Fruit fly (Drosophila melanogaster): ENCODE measurements around the gene RIOK1.

Gene RIOK1

DNA sequence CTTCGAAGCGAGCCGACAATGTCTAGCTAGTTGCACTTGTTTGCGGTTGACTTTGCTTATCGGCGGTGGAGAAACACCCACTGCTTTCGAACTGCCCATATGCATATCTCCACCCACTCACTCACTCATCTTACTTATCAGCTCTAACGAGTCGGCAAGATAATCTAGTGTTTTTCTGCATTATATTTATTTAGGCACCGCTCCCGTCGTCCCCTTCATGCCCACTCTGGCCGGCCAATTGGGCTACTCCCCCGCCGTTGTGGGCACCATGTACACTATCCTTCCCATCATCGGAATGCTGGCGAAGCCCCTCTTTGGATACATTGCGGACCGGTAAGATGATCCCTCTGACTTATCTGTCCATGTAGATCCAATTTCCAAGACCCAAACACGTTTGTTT, 37.6 kb upstream of the RIOK1 start (continued):
- TF ChIP-seq Lpt (GFP tag; optimal IDR thresholded peaks at IDR 0.05) (no peak), amos (GFP tag; IDR thresholded peaks at IDR 0.05; ENCODE audit: partially characterized antibody) (no peak)

DNA sequence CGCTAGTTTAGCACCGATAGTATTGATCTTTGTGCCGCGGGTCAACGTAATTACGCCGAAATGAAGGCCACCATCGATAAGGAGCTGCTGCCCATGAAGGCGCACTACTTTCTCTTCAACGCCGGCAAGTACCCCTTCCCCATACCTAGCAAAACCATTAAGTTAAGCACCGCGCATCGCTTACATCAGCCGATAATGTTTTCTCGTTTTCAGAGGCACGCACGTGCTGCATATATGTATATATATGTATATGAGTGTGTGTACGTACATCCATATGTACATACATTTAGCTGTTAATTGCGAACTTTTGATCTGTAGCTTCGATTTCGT, 36.2 kb upstream of the RIOK1 start:
- TF ChIP-seq Hr78 (GFP tag; optimal IDR thresholded peaks at IDR 0.05) (peak in 1 of 2 experiments; percentile 43), CG6272 (GFP tag; IDR thresholded peaks at IDR 0.05) (no peak), kni (GFP tag; optimal IDR thresholded peaks at IDR 0.05) (no peak), chinmo (GFP tag; IDR thresholded peaks at IDR 0.05; ENCODE audit: partially characterized antibody) (0 out of 4 replicates have a peak, but pooled peaks have one; percentile 20), Pdp1 (GFP tag; optimal IDR thresholded peaks at IDR 0.05) (peak in 1 of 2 experiments; percentile 80), HLH4C (GFP tag; IDR thresholded peaks at IDR 0.05; ENCODE audit: partially characterized antibody) (no peak), CG10565 (GFP tag; optimal IDR thresholded peaks at IDR 0.05) (no peak), cwo (GFP tag; optimal IDR thresholded peaks at IDR 0.05) (peak; percentile 71), dimm (GFP tag; IDR thresholded peaks at IDR 0.05) (no peak), usp (GFP tag; optimal IDR thresholded peaks at IDR 0.05) (no peak), sob (GFP tag; IDR thresholded peaks at IDR 0.05) (no peak), C15 (GFP tag; IDR thresholded peaks at IDR 0.05) (no peak), E2f1 (GFP tag; IDR thresholded peaks at IDR 0.05) (no peak), CG11504 (tag; optimal IDR thresholded peaks at IDR 0.05) (no peak), CG16813 (GFP tag; IDR thresholded peaks at IDR 0.05; ENCODE audit: partially characterized antibody) (no peak), CG14441 (GFP tag; IDR thresholded peaks at IDR 0.05) (no peak), oc (tag; optimal IDR thresholded peaks at IDR 0.05) (no peak), CG11723 (GFP tag; optimal IDR thresholded peaks at IDR 0.05) (no peak), pan (optimal IDR thresholded peaks at IDR 0.05) (no peak), pan (GFP tag; optimal IDR thresholded peaks at IDR 0.05 in 1 of 2, IDR thresholded peaks at IDR 0.05 in 1 of 2) (no peak)

DNA sequence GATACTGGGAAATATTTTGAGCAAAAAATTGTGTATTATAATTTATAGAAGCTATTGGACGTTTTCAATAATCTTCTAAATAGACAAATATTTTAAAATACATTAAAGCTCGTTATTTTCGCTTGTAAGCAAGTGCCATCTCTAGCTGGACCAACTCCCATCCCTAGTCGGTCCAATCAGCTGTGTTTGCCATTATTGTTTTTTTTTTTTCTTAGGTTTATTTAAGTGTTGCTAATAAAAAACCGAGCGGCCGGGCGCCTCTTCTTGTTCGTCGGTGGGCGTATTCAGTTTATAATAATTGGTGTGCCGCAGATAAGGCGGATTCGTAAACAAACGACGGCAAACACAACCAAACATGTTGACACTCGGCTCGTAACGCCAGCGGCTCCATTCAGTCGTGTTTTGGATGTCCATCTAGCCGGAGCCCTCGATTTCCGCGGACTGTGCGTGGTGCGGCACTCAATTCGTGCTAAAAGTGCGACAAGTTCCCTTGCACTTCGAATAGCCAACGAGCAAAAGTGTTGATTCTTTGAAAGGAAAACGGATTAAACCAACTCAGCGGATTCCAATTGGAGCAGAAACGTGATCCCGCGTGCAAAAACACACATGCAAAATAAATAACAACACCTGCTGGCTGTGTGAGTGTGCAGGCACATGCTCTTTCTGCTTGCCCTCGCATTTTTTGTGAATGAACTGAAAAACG, 35.7 kb upstream of the RIOK1 start, which contains the start of gene Sugb:
Sugb (plus strand) TSS at position 162 of the 703 bp plus-strand sequence.
- TF ChIP-seq HLH4C (GFP tag; IDR thresholded peaks at IDR 0.05; ENCODE audit: partially characterized antibody): no peak; the same call in 2 of the 3 replicates
- TF ChIP-seq chif (GFP tag; optimal IDR thresholded peaks at IDR 0.05): peak; percentile 7 to 52
- peak; percentile 8 for TF ChIP-seq CG15601 (tag; optimal IDR thresholded peaks at IDR 0.05)
- TF ChIP-seq Atf6 (GFP tag; IDR thresholded peaks at IDR 0.05): peak; percentile 66; the same call in 1 of the 2 replicates
- TF ChIP-seq CG33557 (GFP tag; optimal IDR thresholded peaks at IDR 0.05): peak; percentile 4
- peak; percentile 69 for TF ChIP-seq CHES-1-like (GFP tag; optimal IDR thresholded peaks at IDR 0.05)
- no peak for TF ChIP-seq Mrtf (GFP tag; IDR thresholded peaks at IDR 0.05)
- peak; percentile 76 for TF ChIP-seq unc-4 (GFP tag; IDR thresholded peaks at IDR 0.05; ENCODE audit: partially characterized antibody)
- peak; percentile 76 for TF ChIP-seq pho (GFP tag; optimal IDR thresholded peaks at IDR 0.05)
- no peak for TF ChIP-seq Dp (GFP tag; optimal IDR thresholded peaks at IDR 0.05)
- peak; percentile 44; the same call in 1 of the 2 replicates for TF ChIP-seq Adf1 (GFP tag; IDR thresholded peaks at IDR 0.05)
- no peak for TF ChIP-seq ac (GFP tag; optimal IDR thresholded peaks at IDR 0.05)
- TF ChIP-seq CG2120 (GFP tag; optimal IDR thresholded peaks at IDR 0.05): peak; percentile 91
- TF ChIP-seq CG9817 (tag; optimal IDR thresholded peaks at IDR 0.05): peak; percentile 63
- no peak for TF ChIP-seq org-1 (GFP tag; optimal IDR thresholded peaks at IDR 0.05)
- TF ChIP-seq CG32532 (GFP tag; IDR thresholded peaks at IDR 0.05): peak; percentile 69
- peak; percentile 0 for TF ChIP-seq Elba2 (GFP tag; optimal IDR thresholded peaks at IDR 0.05)
- TF ChIP-seq E2f2 (GFP tag; IDR thresholded peaks at IDR 0.05): peak; percentile 50
- TF ChIP-seq bbx (GFP tag; IDR thresholded peaks at IDR 0.05; ENCODE audit: partially characterized antibody): peak; percentile 56; the same call in 1 of the 2 replicates
- peak; percentile 77 for TF ChIP-seq gem (tag; optimal IDR thresholded peaks at IDR 0.05)
- TF ChIP-seq Opbp (GFP tag; IDR thresholded peaks at IDR 0.05; ENCODE audit: partially characterized antibody): peak; percentile 30; the same call in 1 of the 3 replicates
- peak; percentile 63 for TF ChIP-seq unpg (GFP tag; optimal IDR thresholded peaks at IDR 0.05)
- peak; percentile 63 for TF ChIP-seq CG13775 (GFP tag; optimal IDR thresholded peaks at IDR 0.05)
- peak; percentile 27 for TF ChIP-seq Hmx (GFP tag; optimal IDR thresholded peaks at IDR 0.05)
- peak; percentile 59 for TF ChIP-seq gcm (GFP tag; optimal IDR thresholded peaks at IDR 0.05)
- no peak for TF ChIP-seq yki (optimal IDR thresholded peaks at IDR 0.05)
